Fruit fly (Drosophila melanogaster): Measurements from ENCODE around the gene Ice2.

Ice2 gene

DNA sequence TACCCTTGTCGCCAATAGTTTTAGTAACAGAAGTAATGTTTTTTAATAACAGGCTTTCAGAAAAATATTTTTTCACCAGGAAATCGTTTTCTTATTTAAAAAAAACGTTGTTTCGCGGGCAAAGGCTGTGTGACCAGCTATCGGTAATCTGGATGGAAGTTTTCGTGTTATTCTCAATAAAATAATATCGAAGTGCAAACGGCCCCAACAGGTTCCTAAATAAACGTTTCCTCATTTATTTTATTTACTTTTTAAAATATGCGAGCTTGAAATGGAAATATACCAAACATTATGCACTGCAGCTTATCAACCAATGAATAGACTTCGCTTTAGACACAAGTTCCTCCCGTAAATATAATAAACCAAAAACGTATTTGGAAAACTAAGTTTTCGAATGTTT is at the start of gene Ice2:
Gene Ice2 (plus strand): TSS at position 167 of the 400 bp plus-strand sequence.
- TF ChIP-seq bab1 (GFP tag; optimal IDR thresholded peaks at IDR 0.05) (peak; percentile 76), toe (GFP tag; optimal IDR thresholded peaks at IDR 0.05) (no peak)

DNA sequence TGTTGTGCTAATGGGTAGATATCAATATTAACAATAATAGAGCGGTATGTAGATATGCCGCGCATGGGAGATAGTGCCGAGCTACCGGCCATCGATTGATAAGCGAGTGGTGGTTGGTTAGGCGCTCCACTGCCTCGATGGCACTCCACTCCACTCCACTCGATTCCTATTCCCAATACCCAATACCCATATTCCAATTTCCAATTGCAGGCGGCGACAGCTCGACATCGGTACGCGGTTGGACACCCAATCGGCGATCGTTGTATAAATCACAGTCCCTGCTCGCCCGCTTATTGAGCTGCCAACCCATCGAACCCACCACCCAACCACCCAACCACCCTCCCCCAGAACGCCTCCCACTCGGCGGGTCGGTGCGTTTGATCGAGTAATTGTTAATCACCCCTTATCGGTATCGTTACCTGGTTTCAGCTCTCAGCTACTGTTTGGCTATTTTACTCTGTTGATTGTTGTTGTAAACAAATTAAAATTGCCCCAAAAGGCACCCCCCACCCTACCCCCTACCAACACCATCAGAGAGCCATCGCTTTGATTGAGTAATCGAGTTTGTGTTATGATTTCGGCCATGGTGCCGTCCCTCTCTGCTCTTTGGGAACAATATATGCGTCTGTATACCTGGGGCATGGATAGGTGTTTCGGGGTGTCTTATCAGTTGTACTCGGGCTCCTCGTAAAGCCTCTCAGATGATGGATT is 49.0 kb upstream of the Ice2 start, which contains the start of gene HHEX:
Gene HHEX (minus strand): TSS at position 51 of the 711 bp plus-strand sequence.
- TF ChIP-seq CG7101 (tag; optimal IDR thresholded peaks at IDR 0.05) (no peak), bab1 (GFP tag; optimal IDR thresholded peaks at IDR 0.05) (no peak), CG11617 (GFP tag; optimal IDR thresholded peaks at IDR 0.05) (no peak), CG14711 (tag; optimal IDR thresholded peaks at IDR 0.05) (no peak), CG7045 (GFP tag; optimal IDR thresholded peaks at IDR 0.05) (no peak), Crg-1 (GFP tag; optimal IDR thresholded peaks at IDR 0.05) (no peak), toe (GFP tag; optimal IDR thresholded peaks at IDR 0.05) (no peak), tj (GFP tag; optimal IDR thresholded peaks at IDR 0.05) (no peak), CG1620 (GFP tag; optimal IDR thresholded peaks at IDR 0.05) (no peak), kay (GFP tag; ENCODE audit: borderline replicate concordance) (no peak), pad (GFP tag; optimal IDR thresholded peaks at IDR 0.05) (no peak), cnc (optimal IDR thresholded peaks at IDR 0.05) (no peak), CG12768 (GFP tag; optimal IDR thresholded peaks at IDR 0.05) (no peak), CG33017 (tag; optimal IDR thresholded peaks at IDR 0.05) (no peak), Mnt (GFP tag; optimal IDR thresholded peaks at IDR 0.05) (no peak), ovo (GFP tag; optimal IDR thresholded peaks at IDR 0.05) (no peak), Hr96 (GFP tag; optimal IDR thresholded peaks at IDR 0.05) (no peak)

DNA sequence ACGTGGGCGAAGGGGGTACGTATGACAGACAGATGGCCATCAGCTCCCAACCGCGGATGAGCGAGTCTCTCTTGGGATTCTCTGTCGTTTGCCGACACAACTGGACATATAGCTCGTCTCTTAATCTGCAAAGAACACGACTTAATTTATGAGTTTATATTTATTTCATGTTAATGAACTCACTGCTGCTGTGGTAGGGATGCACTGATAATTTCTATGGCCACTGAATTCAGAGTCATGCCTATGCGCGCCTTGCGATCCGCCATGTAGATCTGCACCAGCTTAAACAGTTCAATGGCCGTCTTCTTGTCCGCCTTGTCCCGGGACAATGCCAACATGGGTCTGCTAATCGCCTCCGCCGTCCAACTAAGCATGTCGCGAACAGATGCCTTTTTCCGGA is 45.0 kb upstream of the Ice2 start:
- TF ChIP-seq kay (GFP tag; ENCODE audit: borderline replicate concordance) = no peak
- TF ChIP-seq CG12768 (GFP tag; optimal IDR thresholded peaks at IDR 0.05) = no peak
- TF ChIP-seq CG33017 (tag; optimal IDR thresholded peaks at IDR 0.05) = no peak
- TF ChIP-seq Hr96 (GFP tag; optimal IDR thresholded peaks at IDR 0.05) = no peak
- no peak for TF ChIP-seq Crg-1 (GFP tag; optimal IDR thresholded peaks at IDR 0.05)
- TF ChIP-seq CG7101 (tag; optimal IDR thresholded peaks at IDR 0.05) = no peak
- no peak for TF ChIP-seq CG7045 (GFP tag; optimal IDR thresholded peaks at IDR 0.05)
- TF ChIP-seq toe (GFP tag; optimal IDR thresholded peaks at IDR 0.05) = no peak
- no peak for TF ChIP-seq Mnt (GFP tag; optimal IDR thresholded peaks at IDR 0.05)
- no peak for TF ChIP-seq tj (GFP tag; optimal IDR thresholded peaks at IDR 0.05)
- TF ChIP-seq pad (GFP tag; optimal IDR thresholded peaks at IDR 0.05) = no peak
- TF ChIP-seq CG11617 (GFP tag; optimal IDR thresholded peaks at IDR 0.05) = no peak
- TF ChIP-seq CG1620 (GFP tag; optimal IDR thresholded peaks at IDR 0.05) = no peak
- TF ChIP-seq bab1 (GFP tag; optimal IDR thresholded peaks at IDR 0.05) = no peak
- no peak for TF ChIP-seq Clk (GFP tag; optimal IDR thresholded peaks at IDR 0.05)

DNA sequence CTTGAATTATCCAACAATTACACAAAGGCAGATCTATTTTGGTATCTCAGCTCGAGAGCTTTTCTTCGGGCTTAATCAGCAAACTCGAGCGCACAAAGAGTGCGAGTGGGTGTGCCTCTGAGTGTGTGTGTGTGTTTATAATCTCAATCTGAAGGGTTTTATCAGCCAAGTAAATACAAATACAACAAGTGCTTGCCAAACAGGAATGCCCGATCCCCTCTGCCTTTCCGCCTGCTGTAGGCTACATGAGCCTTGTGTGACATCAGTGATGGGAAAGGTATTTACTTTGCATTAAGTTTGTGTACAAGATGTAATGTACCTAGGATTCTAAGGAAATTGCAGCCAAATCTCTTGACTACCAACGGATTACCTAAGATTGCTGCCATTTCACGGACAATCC is 40.6 kb upstream of the Ice2 start:
- TF ChIP-seq CG5204 (GFP tag; optimal IDR thresholded peaks at IDR 0.05) (no peak), Hr96 (GFP tag; optimal IDR thresholded peaks at IDR 0.05) (no peak), CG14711 (tag; optimal IDR thresholded peaks at IDR 0.05) (no peak), CG7045 (GFP tag; optimal IDR thresholded peaks at IDR 0.05) (no peak), Mnt (GFP tag; optimal IDR thresholded peaks at IDR 0.05) (no peak), tj (GFP tag; optimal IDR thresholded peaks at IDR 0.05) (peak; percentile 31), Crg-1 (GFP tag; optimal IDR thresholded peaks at IDR 0.05) (no peak), toe (GFP tag; optimal IDR thresholded peaks at IDR 0.05) (no peak)

DNA sequence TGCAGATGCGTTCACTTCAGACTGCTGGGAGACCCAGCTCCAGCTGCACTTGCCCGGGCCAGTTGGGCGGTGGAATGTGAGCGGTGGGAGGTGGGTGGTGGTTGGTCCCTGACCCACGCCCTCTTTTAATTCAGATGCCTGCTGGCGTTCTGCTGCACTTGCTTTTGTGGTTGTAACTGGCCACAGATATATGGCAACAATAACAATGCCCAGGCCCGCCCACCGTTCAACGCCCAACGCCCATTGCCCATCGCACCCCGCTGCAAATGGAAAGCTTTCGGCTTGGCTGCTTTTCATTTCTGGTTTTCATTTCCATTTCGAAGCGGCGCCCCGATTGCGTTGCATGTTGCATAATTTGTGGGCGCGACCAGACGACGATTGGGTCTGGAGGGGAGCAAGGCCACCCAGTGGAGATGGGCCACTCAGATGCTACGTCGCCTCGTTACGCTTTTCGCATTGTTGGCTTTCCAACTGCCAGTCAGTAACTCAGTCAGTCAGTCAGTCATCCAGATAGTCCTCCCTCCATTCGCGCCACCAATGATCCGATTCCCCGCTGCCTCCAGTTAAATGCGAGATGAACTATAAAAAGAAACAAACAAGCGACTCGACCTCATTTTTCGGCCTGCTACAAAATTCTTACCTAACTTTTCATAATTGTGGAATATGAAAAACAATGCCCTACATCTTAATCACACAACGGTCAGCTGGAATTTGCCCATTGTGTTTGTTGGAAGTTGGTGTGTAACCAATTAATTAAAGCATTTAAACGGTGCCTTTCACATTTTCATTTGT is 39.6 kb upstream of the Ice2 start:
- no peak for TF ChIP-seq CG5204 (GFP tag; optimal IDR thresholded peaks at IDR 0.05)
- TF ChIP-seq CG33017 (tag; optimal IDR thresholded peaks at IDR 0.05) = no peak
- no peak for TF ChIP-seq toe (GFP tag; optimal IDR thresholded peaks at IDR 0.05)
- TF ChIP-seq Hr96 (GFP tag; optimal IDR thresholded peaks at IDR 0.05) = no peak
- no peak for TF ChIP-seq tj (GFP tag; optimal IDR thresholded peaks at IDR 0.05)
- no peak for TF ChIP-seq Clk (GFP tag; optimal IDR thresholded peaks at IDR 0.05)
- no peak for TF ChIP-seq kay (GFP tag; ENCODE audit: borderline replicate concordance)
- no peak for TF ChIP-seq pad (GFP tag; optimal IDR thresholded peaks at IDR 0.05)
- no peak for TF ChIP-seq ovo (GFP tag; optimal IDR thresholded peaks at IDR 0.05)
- TF ChIP-seq cnc (optimal IDR thresholded peaks at IDR 0.05) = no peak
- no peak for TF ChIP-seq cic (GFP tag; optimal IDR thresholded peaks at IDR 0.05)
- TF ChIP-seq Mnt (GFP tag; optimal IDR thresholded peaks at IDR 0.05) = no peak
- no peak for TF ChIP-seq CG11617 (GFP tag; optimal IDR thresholded peaks at IDR 0.05)
- no peak for TF ChIP-seq CG12768 (GFP tag; optimal IDR thresholded peaks at IDR 0.05)
- TF ChIP-seq bab1 (GFP tag; optimal IDR thresholded peaks at IDR 0.05) = no peak

DNA sequence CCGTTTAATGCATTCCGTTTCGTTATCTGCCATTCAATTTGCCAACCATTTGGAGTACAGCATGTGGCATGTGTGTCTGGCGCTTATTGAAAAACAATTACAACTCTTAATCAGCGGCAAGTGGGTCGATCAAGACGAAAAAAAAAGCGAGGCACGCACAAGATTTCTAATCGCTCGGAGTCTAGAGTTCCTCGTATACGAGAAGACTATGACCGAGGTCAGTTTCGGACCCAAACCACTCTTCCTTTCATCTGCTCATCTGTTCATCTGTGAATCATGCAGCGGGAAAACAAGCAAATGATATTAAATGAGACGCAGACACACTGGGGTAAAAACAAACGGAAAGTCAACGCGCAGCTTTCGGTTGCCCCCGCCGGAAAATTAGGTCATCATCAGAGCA is 38.5 kb upstream of the Ice2 start:
- TF ChIP-seq toe (GFP tag; optimal IDR thresholded peaks at IDR 0.05) = no peak
- no peak for TF ChIP-seq tj (GFP tag; optimal IDR thresholded peaks at IDR 0.05)
- TF ChIP-seq CG1620 (GFP tag; optimal IDR thresholded peaks at IDR 0.05) = no peak
- no peak for TF ChIP-seq CG14711 (tag; optimal IDR thresholded peaks at IDR 0.05)
- TF ChIP-seq CG7101 (tag; optimal IDR thresholded peaks at IDR 0.05) = no peak
- TF ChIP-seq CG33017 (tag; optimal IDR thresholded peaks at IDR 0.05) = no peak
- no peak for TF ChIP-seq CG12768 (GFP tag; optimal IDR thresholded peaks at IDR 0.05)
- TF ChIP-seq kay (GFP tag; ENCODE audit: borderline replicate concordance) = no peak

Measured in whole organism, adult.